Worm (Caenorhabditis elegans): ENCODE measurements around the gene srh-269.

Gene srh-269

DNA sequence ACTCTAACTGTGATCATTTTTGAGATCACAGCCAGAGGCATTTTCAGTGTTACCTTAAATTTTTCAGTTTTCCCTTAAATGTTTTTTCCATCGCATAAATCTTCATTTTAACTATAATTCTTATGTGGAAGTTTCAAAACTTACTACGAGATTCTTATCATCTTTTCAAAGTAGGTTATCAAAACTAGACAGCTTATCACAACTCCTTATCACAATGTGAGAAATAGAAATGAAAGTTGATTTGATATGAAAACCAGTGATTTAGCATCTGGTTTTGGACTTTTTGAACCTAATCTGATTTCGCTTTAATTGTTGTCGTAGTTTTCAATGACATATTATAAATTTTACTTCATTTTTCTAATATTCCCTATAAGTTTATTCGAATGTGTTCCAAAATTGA is 44.1 kb upstream of the srh-269 start, which contains the start of gene mltn-11:
Gene mltn-11, plus strand, starts transcription at position 276 of the 400 bp plus-strand sequence.
- no peak for TF ChIP-seq mel-28 (tag; optimal IDR thresholded peaks at IDR 0.05; ENCODE audit: borderline replicate concordance)
- no peak for TF ChIP-seq madf-3 (GFP tag; IDR thresholded peaks at IDR 0.05)
- no peak for TF ChIP-seq Y79H2A.3 (GFP tag; conservative IDR thresholded peaks at IDR 0.05)
- no peak for TF ChIP-seq chd-7 (tag; optimal IDR thresholded peaks at IDR 0.05)
- no peak for TF ChIP-seq ztf-22 (GFP tag; optimal IDR thresholded peaks at IDR 0.05)
- no peak for TF ChIP-seq ztf-6 (GFP tag; IDR thresholded peaks at IDR 0.05)
- no peak for TF ChIP-seq hsf-1 (GFP tag; IDR thresholded peaks at IDR 0.05)
- no peak for TF ChIP-seq hmg-1.2 (GFP tag; IDR thresholded peaks at IDR 0.05)
- TF ChIP-seq die-1 (tag; optimal IDR thresholded peaks at IDR 0.05): no peak
- TF ChIP-seq dox-1 (GFP tag; IDR thresholded peaks at IDR 0.05): no peak
- TF ChIP-seq F22D6.2 (tag; optimal IDR thresholded peaks at IDR 0.05): no peak
- no peak for TF ChIP-seq cebp-2 (GFP tag; IDR thresholded peaks at IDR 0.05)
- no peak for TF ChIP-seq B0035.1 (tag; optimal IDR thresholded peaks at IDR 0.05)
- TF ChIP-seq F10E7.11 (tag; optimal IDR thresholded peaks at IDR 0.05): no peak
- TF ChIP-seq ceh-27 (GFP tag; optimal IDR thresholded peaks at IDR 0.05): no peak
- no peak for TF ChIP-seq tbx-9 (tag; optimal IDR thresholded peaks at IDR 0.05; ENCODE audit: borderline replicate concordance)
- TF ChIP-seq ZK185.1 (tag; optimal IDR thresholded peaks at IDR 0.05; ENCODE audit: poor library complexity, severe bottlenecking): no peak

DNA sequence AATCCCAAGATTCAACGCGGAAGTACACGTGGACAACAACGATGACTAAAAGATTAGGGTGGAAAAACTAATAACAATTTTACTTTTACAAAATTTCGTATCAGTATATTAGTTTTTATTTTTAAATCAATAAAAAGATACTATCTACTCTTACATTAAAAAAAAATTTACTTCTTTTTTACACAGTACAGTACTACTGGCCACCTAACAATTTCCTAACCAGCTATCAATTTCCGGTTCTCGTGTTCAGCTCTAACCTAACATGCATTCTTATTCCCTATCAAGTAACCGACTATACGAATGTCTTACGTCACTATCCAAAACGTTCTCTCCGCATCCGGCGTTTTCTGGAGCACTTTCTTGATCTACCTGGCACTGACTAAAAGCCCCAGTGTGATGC is 37.8 kb upstream of the srh-269 start, which contains the start of gene srd-21:
Gene srd-21, plus strand, starts transcription at position 301 of the 400 bp plus-strand sequence.
- no peak for TF ChIP-seq nhr-179 (tag; optimal IDR thresholded peaks at IDR 0.05)
- TF ChIP-seq nfya-1 (tag; optimal IDR thresholded peaks at IDR 0.05; ENCODE audit: borderline replicate concordance, insufficient read depth): no peak
- TF ChIP-seq ztf-22 (GFP tag; optimal IDR thresholded peaks at IDR 0.05): no peak
- no peak for TF ChIP-seq snpc-3.4 (tag; optimal IDR thresholded peaks at IDR 0.05)
- TF ChIP-seq F52B5.7 (tag; optimal IDR thresholded peaks at IDR 0.05): no peak
- no peak for TF ChIP-seq attf-3 (GFP tag; conservative IDR thresholded peaks at IDR 0.05)
- no peak for TF ChIP-seq sea-2 (GFP tag; IDR thresholded peaks at IDR 0.05)
- TF ChIP-seq lin-40 (tag; optimal IDR thresholded peaks at IDR 0.05): no peak
- no peak for TF ChIP-seq sptf-2 (GFP tag; optimal IDR thresholded peaks at IDR 0.05)
- no peak for TF ChIP-seq dpff-1 (tag; optimal IDR thresholded peaks at IDR 0.05)
- TF ChIP-seq aptf-2 (GFP tag; conservative IDR thresholded peaks at IDR 0.05): no peak
- no peak for TF ChIP-seq C17E4.6 (GFP tag; IDR thresholded peaks at IDR 0.05)
- TF ChIP-seq F37B4.10 (GFP tag; IDR thresholded peaks at IDR 0.05): no peak
- TF ChIP-seq mes-4 (tag; optimal IDR thresholded peaks at IDR 0.05): no peak
- no peak for TF ChIP-seq D2030.7 (GFP tag; IDR thresholded peaks at IDR 0.05)

DNA sequence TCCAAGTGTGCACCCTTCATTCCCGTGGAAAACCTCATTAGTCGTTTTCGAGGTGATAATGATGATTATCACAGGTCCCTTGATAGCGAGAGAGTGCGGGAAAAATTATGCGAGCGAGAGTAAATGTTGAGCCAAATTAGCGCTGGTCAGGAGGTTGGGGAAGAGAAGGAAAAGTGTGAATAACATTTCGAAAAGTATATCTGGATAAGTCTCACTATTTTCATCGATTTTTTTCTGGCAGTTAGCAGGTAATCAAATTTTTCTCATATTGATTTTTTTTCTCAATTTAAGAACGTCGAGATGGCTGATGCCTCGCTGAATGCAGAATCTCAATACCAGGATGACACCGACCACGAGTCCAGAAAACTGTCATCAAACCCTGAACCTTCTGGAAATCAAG is 37.1 kb upstream of the srh-269 start, which contains the start of gene W06G6.2:
Gene W06G6.2, plus strand, starts transcription at position 301 of the 400 bp plus-strand sequence.
- no peak for TF ChIP-seq madf-3 (GFP tag; IDR thresholded peaks at IDR 0.05)
- TF ChIP-seq B0336.3 (GFP tag; IDR thresholded peaks at IDR 0.05): no peak
- no peak for TF ChIP-seq snpc-1.3 (tag; optimal IDR thresholded peaks at IDR 0.05; ENCODE audit: insufficient read depth)
- TF ChIP-seq Y79H2A.3 (GFP tag; conservative IDR thresholded peaks at IDR 0.05): no peak
- TF ChIP-seq dpl-1 (GFP tag; optimal IDR thresholded peaks at IDR 0.05): no peak
- TF ChIP-seq ztf-26 (tag; optimal IDR thresholded peaks at IDR 0.05): no peak
- no peak for TF ChIP-seq hlh-26 (GFP tag; conservative IDR thresholded peaks at IDR 0.05)
- TF ChIP-seq F55B11.4 (tag; optimal IDR thresholded peaks at IDR 0.05; ENCODE audit: borderline replicate concordance, insufficient read depth): no peak
- no peak for TF ChIP-seq ceh-91 (GFP tag; IDR thresholded peaks at IDR 0.05)

Measured in whole organism, young adult.